Fruit fly (Drosophila melanogaster): ENCODE measurements around the gene Cp7Fc.

Cp7Fc gene

DNA sequence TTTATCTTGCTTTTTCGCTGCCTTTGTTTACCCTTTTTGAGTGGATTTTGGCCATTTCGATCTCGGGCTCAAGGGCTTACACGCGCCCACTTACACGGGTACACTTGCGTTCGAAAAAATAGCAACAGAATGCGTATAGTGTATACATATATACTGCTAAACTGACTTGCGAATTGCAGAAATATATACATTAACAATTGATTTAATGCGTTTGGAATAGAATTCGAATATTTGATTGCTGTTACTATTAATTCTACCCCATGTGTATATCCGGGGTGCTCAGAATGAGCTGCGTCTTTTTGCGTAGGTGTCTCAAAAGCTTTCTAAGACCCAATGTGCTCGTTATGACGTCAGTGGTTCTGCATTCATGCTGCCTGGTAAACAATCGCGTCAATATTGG, 16.6 kb downstream of the Cp7Fc start (continued):
- TF ChIP-seq sr (GFP tag; IDR thresholded peaks at IDR 0.05) (0 out of 3 replicates have a peak, but pooled peaks have one; percentile 26), NC2α (GFP tag; optimal IDR thresholded peaks at IDR 0.05) (no peak), esg (GFP tag; conservative IDR thresholded peaks at IDR 0.05) (0 out of 2 replicates have a peak, but pooled peaks have one; percentile 23), tio (GFP tag; optimal IDR thresholded peaks at IDR 0.05) (peak; percentile 10), sens-2 (GFP tag; IDR thresholded peaks at IDR 0.05) (no peak), gce (GFP tag; IDR thresholded peaks at IDR 0.05) (peak; percentile 22; the same call in 1 of the 3 replicates), insv (GFP tag; optimal IDR thresholded peaks at IDR 0.05) (no peak), CG6175 (GFP tag; IDR thresholded peaks at IDR 0.05) (no peak), CG3995 (GFP tag; optimal IDR thresholded peaks at IDR 0.05) (no peak), CG17328 (GFP tag; IDR thresholded peaks at IDR 0.05) (peak; percentile 29; the same call in 1 of the 2 replicates), org-1 (GFP tag; optimal IDR thresholded peaks at IDR 0.05) (peak; percentile 50), dysf (GFP tag; IDR thresholded peaks at IDR 0.05) (peak; percentile 81), Bteb2 (GFP tag; optimal IDR thresholded peaks at IDR 0.05) (peak; percentile 46), gcm2 (GFP tag; optimal IDR thresholded peaks at IDR 0.05) (no peak), disco-r (GFP tag; optimal IDR thresholded peaks at IDR 0.05) (peak; percentile 8), z (GFP tag; IDR thresholded peaks at IDR 0.05) (peak; percentile 58; the same call in 1 of the 3 replicates), HHEX (GFP tag; optimal IDR thresholded peaks at IDR 0.05) (peak; percentile 20), oc (tag; optimal IDR thresholded peaks at IDR 0.05) (peak; percentile 0), lilli (GFP tag; optimal IDR thresholded peaks at IDR 0.05) (peak; percentile 54), wek (GFP tag; optimal IDR thresholded peaks at IDR 0.05) (peak; percentile 34), CG12769 (tag; optimal IDR thresholded peaks at IDR 0.05) (peak; percentile 77), CG30403 (GFP tag; optimal IDR thresholded peaks at IDR 0.05) (peak; percentile 4), NFAT (GFP tag; IDR thresholded peaks at IDR 0.05) (peak; percentile 72), CG17612 (GFP tag; IDR thresholded peaks at IDR 0.05) (0 out of 2 replicates have a peak, but pooled peaks have one; percentile 22), CG14860 (GFP tag; IDR thresholded peaks at IDR 0.05; ENCODE audit: partially characterized antibody) (no peak), E2f1 (GFP tag; IDR thresholded peaks at IDR 0.05) (peak; percentile 55; the same call in 1 of the 2 replicates), CG11247 (GFP tag; IDR thresholded peaks at IDR 0.05) (peak; percentile 38; the same call in 1 of the 2 replicates), CG1233 (GFP tag; optimal IDR thresholded peaks at IDR 0.05) (peak; percentile 2), HmgZ (tag; optimal IDR thresholded peaks at IDR 0.05) (peak; percentile 36), pho (GFP tag; optimal IDR thresholded peaks at IDR 0.05) (peak; percentile 51), sens (GFP tag) (peak; percentile 65), danr (GFP tag; IDR thresholded peaks at IDR 0.05) (peak; percentile 27; the same call in 1 of the 2 replicates), CG3847 (GFP tag; IDR thresholded peaks at IDR 0.05) (peak; percentile 34; the same call in 1 of the 2 replicates), ranshi (GFP tag; IDR thresholded peaks at IDR 0.05) (peak; percentile 16; the same call in 1 of the 2 replicates), Rx (GFP tag; IDR thresholded peaks at IDR 0.05) (peak; percentile 39; the same call in 1 of the 2 replicates), Dek (tag; optimal IDR thresholded peaks at IDR 0.05) (peak; percentile 41), CG32767 (GFP tag; IDR thresholded peaks at IDR 0.05) (peak; percentile 39; the same call in 1 of the 2 replicates), CG10209 (GFP tag; optimal IDR thresholded peaks at IDR 0.05) (peak; percentile 22), Ptx1 (GFP tag; IDR thresholded peaks at IDR 0.05) (peak; percentile 52), CG7357 (GFP tag; IDR thresholded peaks at IDR 0.05) (0 out of 3 replicates have a peak, but pooled peaks have one; percentile 38), Ets65A (GFP tag) (peak; percentile 71), CG4730 (GFP tag; IDR thresholded peaks at IDR 0.05) (0 out of 2 replicates have a peak, but pooled peaks have one; percentile 32), CG5180 (GFP tag; optimal IDR thresholded peaks at IDR 0.05) (no peak), PHDP (tag; optimal IDR thresholded peaks at IDR 0.05) (peak; percentile 53), CG11456 (GFP tag; IDR thresholded peaks at IDR 0.05) (peak; percentile 58; the same call in 1 of the 3 replicates), Poxn (GFP tag; IDR thresholded peaks at IDR 0.05) (no peak), CG13624 (GFP tag; optimal IDR thresholded peaks at IDR 0.05) (peak; percentile 70), mam (GFP tag; optimal IDR thresholded peaks at IDR 0.05) (peak; percentile 39), Tbp (GFP tag; optimal IDR thresholded peaks at IDR 0.05) (no peak), B-H1 (GFP tag; IDR thresholded peaks at IDR 0.05) (peak; percentile 46; the same call in 1 of the 3 replicates), CG18619 (GFP tag; optimal IDR thresholded peaks at IDR 0.05) (peak; percentile 22), ftz-f1 (GFP tag; optimal IDR thresholded peaks at IDR 0.05) (no peak)
